Fruit fly (Drosophila melanogaster): ENCODE data around the gene mei-41.

Gene mei-41

DNA sequence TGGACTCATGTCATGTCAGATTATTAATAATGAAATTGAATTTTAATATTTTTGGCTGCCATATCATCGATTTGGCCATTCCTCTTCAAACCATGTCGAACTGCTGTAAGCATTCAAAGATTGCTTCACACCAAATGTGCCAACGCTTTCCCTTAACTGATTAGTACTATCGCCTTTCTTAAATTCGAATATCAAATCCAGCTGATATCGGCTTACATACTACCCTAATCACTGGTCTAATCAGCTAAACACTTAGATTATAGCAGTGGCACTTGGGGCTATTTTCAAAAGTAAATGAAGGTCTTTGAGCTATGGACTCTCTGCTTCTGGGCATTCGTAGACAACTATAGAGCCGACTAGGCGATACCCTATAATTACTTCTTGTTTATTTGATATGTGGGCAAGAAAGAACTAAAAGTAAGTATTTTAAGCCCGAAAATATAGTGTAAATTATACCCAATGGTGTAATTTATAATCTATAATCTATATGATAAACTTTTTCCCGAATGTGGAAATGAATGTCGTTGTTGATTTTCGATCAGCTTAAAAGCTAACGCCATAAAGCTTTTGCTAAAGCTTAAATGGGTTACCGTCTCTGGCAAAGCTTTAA is 12.4 kb downstream of the mei-41 start (continued):
- TF ChIP-seq tap (tag; optimal IDR thresholded peaks at IDR 0.05) (no peak), onecut (GFP tag; IDR thresholded peaks at IDR 0.05) (no peak; the same call in 1 of the 2 replicates), CG12659 (GFP tag; optimal IDR thresholded peaks at IDR 0.05) (peak; percentile 78), bab2 (GFP tag; optimal IDR thresholded peaks at IDR 0.05) (peak; percentile 58), cwo (GFP tag; optimal IDR thresholded peaks at IDR 0.05) (peak; percentile 79), CG34422 (GFP tag; IDR thresholded peaks at IDR 0.05) (peak; percentile 74; the same call in 2 of the 3 replicates), Hmx (GFP tag; optimal IDR thresholded peaks at IDR 0.05) (no peak), CG4404 (GFP tag; IDR thresholded peaks at IDR 0.05) (0 out of 2 replicates have a peak, but pooled peaks have one; percentile 11), CG1647 (GFP tag; optimal IDR thresholded peaks at IDR 0.05) (peak; percentile 62), ken (GFP tag; IDR thresholded peaks at IDR 0.05) (0 out of 3 replicates have a peak, but pooled peaks have one; percentile 37), ems (GFP tag; optimal IDR thresholded peaks at IDR 0.05) (peak; percentile 62), Dip3 (GFP tag; optimal IDR thresholded peaks at IDR 0.05) (peak; percentile 71), CG42726 (GFP tag; IDR thresholded peaks at IDR 0.05; ENCODE audit: partially characterized antibody) (no peak), TFAM (GFP tag; optimal IDR thresholded peaks at IDR 0.05) (no peak), bigmax (GFP tag; optimal IDR thresholded peaks at IDR 0.05) (no peak), CG2678 (tag; optimal IDR thresholded peaks at IDR 0.05) (peak; percentile 89), kah (GFP tag; optimal IDR thresholded peaks at IDR 0.05) (peak; percentile 33), jing (GFP tag; optimal IDR thresholded peaks at IDR 0.05) (peak; percentile 49), CG3995 (GFP tag; optimal IDR thresholded peaks at IDR 0.05) (peak; percentile 7), maf-S (GFP tag; optimal IDR thresholded peaks at IDR 0.05) (peak; percentile 45), CG11093 (GFP tag; IDR thresholded peaks at IDR 0.05) (0 out of 3 replicates have a peak, but pooled peaks have one; percentile 22), CG1832 (GFP tag; optimal IDR thresholded peaks at IDR 0.05) (no peak), gcm2 (GFP tag; optimal IDR thresholded peaks at IDR 0.05) (peak; percentile 44), stwl (tag; optimal IDR thresholded peaks at IDR 0.05) (no peak), bcd (GFP tag; optimal IDR thresholded peaks at IDR 0.05) (peak; percentile 78), CG30431 (GFP tag; optimal IDR thresholded peaks at IDR 0.05) (no peak), D19A (tag; optimal IDR thresholded peaks at IDR 0.05) (peak; percentile 90), Atf6 (GFP tag; IDR thresholded peaks at IDR 0.05) (peak; percentile 90), CG7963 (GFP tag; IDR thresholded peaks at IDR 0.05; ENCODE audit: partially characterized antibody) (no peak), CG13775 (GFP tag; optimal IDR thresholded peaks at IDR 0.05) (peak; percentile 53), CG31441 (GFP tag; IDR thresholded peaks at IDR 0.05) (no peak; the same call in 1 of the 2 replicates), NC2α (GFP tag; optimal IDR thresholded peaks at IDR 0.05) (no peak), slbo (GFP tag; IDR thresholded peaks at IDR 0.05) (peak; percentile 85), GATAe (GFP tag; conservative IDR thresholded peaks at IDR 0.05) (peak; percentile 44), CG9817 (tag; optimal IDR thresholded peaks at IDR 0.05) (peak; percentile 61), peb (GFP tag; IDR thresholded peaks at IDR 0.05) (peak; percentile 65), B-H1 (GFP tag; IDR thresholded peaks at IDR 0.05) (peak; percentile 64; the same call in 2 of the 3 replicates), Xrp1 (GFP tag; IDR thresholded peaks at IDR 0.05) (peak; percentile 74; the same call in 1 of the 2 replicates), ash1 (GFP tag; optimal IDR thresholded peaks at IDR 0.05) (no peak), gfzf (GFP tag; optimal IDR thresholded peaks at IDR 0.05) (no peak), Dad (GFP tag; optimal IDR thresholded peaks at IDR 0.05) (peak; percentile 43), CG17361 (GFP tag; IDR thresholded peaks at IDR 0.05) (no peak; the same call in 2 of the 3 replicates), da (GFP tag; optimal IDR thresholded peaks at IDR 0.05) (no peak), CG10565 (GFP tag; optimal IDR thresholded peaks at IDR 0.05) (no peak), CG14441 (GFP tag; IDR thresholded peaks at IDR 0.05) (peak; percentile 78), Lhr (GFP tag; optimal IDR thresholded peaks at IDR 0.05) (peak; percentile 15), Bdp1 (GFP tag; optimal IDR thresholded peaks at IDR 0.05) (peak; percentile 18), CG4854 (GFP tag; optimal IDR thresholded peaks at IDR 0.05) (no peak), Jarid2 (GFP tag; optimal IDR thresholded peaks at IDR 0.05) (peak; percentile 20), CG6654 (GFP tag; optimal IDR thresholded peaks at IDR 0.05) (no peak)

All from whole organism, embryonic.